Fruit fly (Drosophila melanogaster): ENCODE data around the gene Tsen54.

- no peak for TF ChIP-seq CG8478 (optimal IDR thresholded peaks at IDR 0.05)
- no peak for TF ChIP-seq CTCF (optimal IDR thresholded peaks at IDR 0.05)
These were observed 2.8 kb downstream of the Tsen54 start for dm6 chr3L:12202980-12203379.

All from S2 (cell line).